Fruit fly (Drosophila melanogaster) whole organism, prepupa: Measurements from ENCODE around the gene CG46434.

ENCODE experiments used
- CG10631 ChIP-seq: fragments of 200-800 bp; sonication (Bioruptor generic); optimal IDR thresholded peaks from 2 replicates; lab custom pipeline; 2016; ENCODE audit warnings: missing biosample characterization, missing genetic modification characterization
- CG10669 ChIP-seq: fragments of 200-800 bp; sonication (Bioruptor generic); optimal IDR thresholded peaks from 3 replicates; lab custom pipeline; 2018; ENCODE audit warnings: missing biosample characterization, mild to moderate bottlenecking, missing genetic modification characterization, moderate library complexity
- CG11902 ChIP-seq: fragments of 200-800 bp; sonication (Bioruptor generic); optimal IDR thresholded peaks from 3 replicates; lab custom pipeline; 2016; ENCODE audit warnings: missing biosample characterization, missing genetic modification characterization
- CG15336 ChIP-seq: fragments of 200-800 bp; sonication (Bioruptor generic); IDR thresholded peaks from 2 replicates; pipeline ENCODE4 v1.3.6; 2022; ENCODE audit warnings: missing biosample characterization, missing genetic modification characterization
- CG1621 ChIP-seq: fragments of 200-800 bp; sonication (Bioruptor generic); optimal IDR thresholded peaks from 3 replicates; lab custom pipeline; 2018; ENCODE audit warnings: missing biosample characterization, mild to moderate bottlenecking, missing genetic modification characterization
- CG16779 ChIP-seq: fragments of 200-800 bp; sonication (Bioruptor generic); optimal IDR thresholded peaks from 3 replicates; lab custom pipeline; 2017; ENCODE audit warnings: missing biosample characterization, mild to moderate bottlenecking, missing genetic modification characterization
- CG3032 ChIP-seq: fragments of 200-800 bp; optimal IDR thresholded peaks from 2 replicates; lab custom pipeline; 2019; ENCODE audit warnings: missing biosample characterization, mild to moderate bottlenecking, missing genetic modification characterization, moderate library complexity
- CG31627 ChIP-seq: fragments of 200-800 bp; sonication (Bioruptor generic); optimal IDR thresholded peaks from 3 replicates; lab custom pipeline; 2016; ENCODE audit warnings: missing biosample characterization, missing genetic modification characterization
- CG32006 ChIP-seq: fragments of 200-800 bp; sonication (Bioruptor generic); optimal IDR thresholded peaks from 3 replicates; lab custom pipeline; 2017; ENCODE audit warnings: missing biosample characterization, mild to moderate bottlenecking, missing genetic modification characterization
- CG34406 ChIP-seq: fragments of 200-800 bp; sonication (Bioruptor generic); optimal IDR thresholded peaks from 3 replicates; lab custom pipeline; 2016; ENCODE audit warnings: missing biosample characterization, missing genetic modification characterization
- CG3919 ChIP-seq: fragments of 200-800 bp; sonication (Bioruptor generic); optimal IDR thresholded peaks from 3 replicates; lab custom pipeline; 2016; ENCODE audit warnings: missing biosample characterization, missing genetic modification characterization
- CG4318 ChIP-seq: fragments of 200-800 bp; sonication (Bioruptor generic); optimal IDR thresholded peaks from 3 replicates; lab custom pipeline; 2017; ENCODE audit warnings: missing biosample characterization, mild to moderate bottlenecking, missing genetic modification characterization
- CG6163 ChIP-seq: fragments of 200-800 bp; sonication (Bioruptor generic); IDR thresholded peaks from 3 replicates; pipeline ENCODE4 v1.3.6; 2022; ENCODE audit warnings: missing biosample characterization, missing genetic modification characterization
- CG6276 ChIP-seq: fragments of 200-800 bp; sonication (Bioruptor generic); optimal IDR thresholded peaks from 2 replicates; lab custom pipeline; 2017; ENCODE audit warnings: missing biosample characterization, mild to moderate bottlenecking, missing genetic modification characterization
- CG6808 ChIP-seq: fragments of 200-800 bp; sonication (Bioruptor generic); optimal IDR thresholded peaks from 3 replicates; lab custom pipeline; 2017; ENCODE audit warnings: missing biosample characterization, missing genetic modification characterization, mild to moderate bottlenecking, moderate library complexity, missing genetic modification reagents
- CG6854 ChIP-seq: fragments of 200-800 bp; sonication (Bioruptor generic); optimal IDR thresholded peaks from 2 replicates; lab custom pipeline; 2017; ENCODE audit warnings: missing biosample characterization, mild to moderate bottlenecking, missing genetic modification characterization
- CG7368 ChIP-seq: fragments of 200-800 bp; sonication (Bioruptor generic); optimal IDR thresholded peaks from 3 replicates; lab custom pipeline; 2016; ENCODE audit warnings: missing biosample characterization, missing genetic modification characterization
- CG8319 ChIP-seq: fragments of 200-800 bp; sonication (Bioruptor generic); optimal IDR thresholded peaks from 3 replicates; lab custom pipeline; 2016; ENCODE audit warnings: missing biosample characterization, missing genetic modification characterization
- CG8632 ChIP-seq: fragments of 200-800 bp; sonication (Bioruptor generic); optimal IDR thresholded peaks from 3 replicates; lab custom pipeline; 2016; ENCODE audit warnings: missing biosample characterization, missing genetic modification characterization
- CG9139 ChIP-seq: fragments of 200-800 bp; sonication (Bioruptor generic); optimal IDR thresholded peaks from 3 replicates; lab custom pipeline; 2017; ENCODE audit warnings: missing biosample characterization, mild to moderate bottlenecking, missing genetic modification characterization
- Eip75B ChIP-seq: fragments of 200-800 bp; sonication (Bioruptor generic); optimal IDR thresholded peaks from 3 replicates; lab custom pipeline; 2016; ENCODE audit warnings: missing biosample characterization, missing genetic modification characterization
- Eip78C ChIP-seq: fragments of 200-800 bp; sonication (Bioruptor generic); peaks from one replicate; lab custom pipeline; 2016; ENCODE audit warnings: missing biosample characterization, missing genetic modification characterization
- Eip93F ChIP-seq: fragments of 200-800 bp; sonication (Bioruptor generic); optimal IDR thresholded peaks from 2 replicates; lab custom pipeline; 2016; ENCODE audit warnings: missing biosample characterization, mild to moderate bottlenecking, missing genetic modification characterization
- Ets21C ChIP-seq: fragments of 200-800 bp; sonication (Bioruptor generic); optimal IDR thresholded peaks from 3 replicates; lab custom pipeline; 2016; ENCODE audit warnings: missing biosample characterization, missing genetic modification characterization
- Ets96B ChIP-seq: fragments of 200-800 bp; optimal IDR thresholded peaks from 2 replicates; lab custom pipeline; 2019; ENCODE audit warnings: missing biosample characterization, mild to moderate bottlenecking, missing genetic modification characterization, moderate library complexity
- Gug ChIP-seq: fragments of 200-800 bp; sonication (Bioruptor generic); IDR thresholded peaks from 2 replicates; pipeline ENCODE4 v1.3.6; 2022; ENCODE audit warnings: missing biosample characterization, missing genetic modification characterization
- Hr38 ChIP-seq: sonication (Bioruptor generic); optimal IDR thresholded peaks from 2 replicates; lab custom pipeline; 2016; ENCODE audit warnings: missing biosample characterization, missing genetic modification characterization
- Hr4 ChIP-seq: fragments of 200-800 bp; sonication (Bioruptor generic); optimal IDR thresholded peaks from 3 replicates; lab custom pipeline; 2016; ENCODE audit warnings: missing biosample characterization, missing genetic modification characterization
- Met ChIP-seq: fragments of 200-800 bp; sonication (Bioruptor generic); optimal IDR thresholded peaks from 3 replicates; lab custom pipeline; 2016; ENCODE audit warnings: missing biosample characterization, missing genetic modification characterization
- Smox ChIP-seq: fragments of 200-800 bp; sonication (Bioruptor generic); optimal IDR thresholded peaks from 3 replicates; lab custom pipeline; 2016; ENCODE audit warnings: missing biosample characterization, missing genetic modification characterization
- Sox14 ChIP-seq: fragments of 200-800 bp; sonication (Bioruptor generic); optimal IDR thresholded peaks from 3 replicates; lab custom pipeline; 2016; ENCODE audit warnings: missing biosample characterization, missing genetic modification characterization
- Sox15 ChIP-seq: fragments of 200-800 bp; sonication (Bioruptor generic); optimal IDR thresholded peaks from 3 replicates; lab custom pipeline; 2016; ENCODE audit warnings: missing biosample characterization, missing genetic modification characterization
- achi ChIP-seq: fragments of 200-800 bp; sonication (Bioruptor generic); optimal IDR thresholded peaks from 3 replicates; lab custom pipeline; 2016; ENCODE audit warnings: missing biosample characterization, missing genetic modification characterization
- acj6 ChIP-seq: fragments of 200-800 bp; sonication (Bioruptor generic); optimal IDR thresholded peaks from 3 replicates; lab custom pipeline; 2016; ENCODE audit warnings: missing biosample characterization, missing genetic modification characterization
- cyc ChIP-seq: fragments of 200-800 bp; sonication (Bioruptor generic); optimal IDR thresholded peaks from 3 replicates; lab custom pipeline; 2016; ENCODE audit warnings: missing biosample characterization, missing genetic modification characterization
- dac ChIP-seq: fragments of 200-800 bp; sonication (Bioruptor generic); optimal IDR thresholded peaks from 2 replicates; lab custom pipeline; 2017; ENCODE audit warnings: missing biosample characterization, mild to moderate bottlenecking, missing genetic modification characterization
- dsx ChIP-seq: fragments of 200-800 bp; optimal IDR thresholded peaks from 3 replicates; lab custom pipeline; 2019; ENCODE audit warnings: missing biosample characterization, mild to moderate bottlenecking, missing genetic modification characterization, moderate library complexity; ENCODE audit not compliant: poor library complexity, severe bottlenecking
- esn ChIP-seq: fragments of 200-800 bp; sonication (Bioruptor generic); optimal IDR thresholded peaks from 2 replicates; lab custom pipeline; 2016; ENCODE audit warnings: missing biosample characterization, mild to moderate bottlenecking, missing genetic modification characterization, moderate library complexity
- fd59A ChIP-seq: fragments of 200-800 bp; sonication (Bioruptor generic); optimal IDR thresholded peaks from 2 replicates; lab custom pipeline; 2017; ENCODE audit warnings: missing biosample characterization, mild to moderate bottlenecking, missing genetic modification characterization, missing genetic modification reagents
- fd85E ChIP-seq: fragments of 200-800 bp; sonication (Bioruptor generic); optimal IDR thresholded peaks from 3 replicates; lab custom pipeline; 2016; ENCODE audit warnings: missing biosample characterization, missing genetic modification characterization
- fkh ChIP-seq: fragments of 200-800 bp; sonication (Bioruptor generic); optimal IDR thresholded peaks from 3 replicates; lab custom pipeline; 2017; ENCODE audit warnings: missing biosample characterization, mild to moderate bottlenecking, missing genetic modification characterization, moderate library complexity
- net ChIP-seq: fragments of 200-800 bp; sonication (Bioruptor generic); optimal IDR thresholded peaks from 3 replicates; lab custom pipeline; 2016; ENCODE audit warnings: missing biosample characterization, missing genetic modification characterization
- pdm3 ChIP-seq: fragments of 200-800 bp; sonication (Bioruptor generic); optimal IDR thresholded peaks from 3 replicates; lab custom pipeline; 2016; ENCODE audit warnings: missing biosample characterization, missing genetic modification characterization
- salr ChIP-seq, 2 experiments: fragments of 200-800 bp; sonication (Bioruptor generic); optimal IDR thresholded peaks; 3 replicates each; lab custom pipeline; 2016 to 2018; ENCODE audit warnings: missing biosample characterization in 2 of 2, missing genetic modification characterization in 2 of 2, mild to moderate bottlenecking in 1 of 2
- spab ChIP-seq: fragments of 200-800 bp; sonication (Bioruptor generic); optimal IDR thresholded peaks from 2 replicates; lab custom pipeline; 2017; ENCODE audit warnings: missing biosample characterization, mild to moderate bottlenecking, missing genetic modification characterization, missing genetic modification reagents
- ss ChIP-seq, 2 experiments: fragments of 200-800 bp; sonication (Bioruptor generic); optimal IDR thresholded peaks; 2 replicates in 1 of 2; 3 replicates in 1 of 2; lab custom pipeline; 2017 to 2018; ENCODE audit warnings: mild to moderate bottlenecking in 2 of 2, missing biosample characterization in 2 of 2, missing genetic modification characterization in 2 of 2, moderate library complexity in 1 of 2
- svp ChIP-seq: fragments of 200-800 bp; sonication (Bioruptor generic); peaks from one replicate; lab custom pipeline; 2016; ENCODE audit warnings: missing biosample characterization, missing genetic modification characterization

CG46434 gene

DNA sequence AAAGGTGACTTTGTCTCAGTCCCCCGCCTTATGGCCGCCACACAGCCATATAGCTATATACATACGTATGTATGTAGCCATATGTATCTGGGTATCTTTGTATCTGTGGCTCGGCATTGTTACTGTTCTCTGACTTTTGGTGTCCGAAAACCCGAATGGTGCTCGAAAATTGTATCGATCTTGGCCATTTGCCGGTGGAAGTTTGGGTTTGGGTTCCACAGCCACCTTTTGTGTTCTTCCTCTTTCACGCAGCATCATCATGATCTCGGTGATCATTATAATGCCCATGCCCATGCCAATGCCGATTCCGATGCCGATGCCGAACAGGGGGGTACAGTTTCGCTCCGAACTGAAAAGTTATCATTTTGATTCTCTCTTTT is 14.0 kb upstream of the CG46434 start:
- TF ChIP-seq Hr4 (GFP tag; lab: Kevin White, UChicago) (no peak), CG6808 (peak; percentile 40), svp (GFP tag; lab: Kevin White, UChicago) (peak; percentile 34), Ets21C (GFP tag; lab: Kevin White, UChicago) (no peak), Eip93F (GFP tag; lab: Kevin White, UChicago) (no peak), Eip78C (peak; percentile 70), dsx (GFP tag; lab: Kevin White, UChicago) (peak; percentile 85)

DNA sequence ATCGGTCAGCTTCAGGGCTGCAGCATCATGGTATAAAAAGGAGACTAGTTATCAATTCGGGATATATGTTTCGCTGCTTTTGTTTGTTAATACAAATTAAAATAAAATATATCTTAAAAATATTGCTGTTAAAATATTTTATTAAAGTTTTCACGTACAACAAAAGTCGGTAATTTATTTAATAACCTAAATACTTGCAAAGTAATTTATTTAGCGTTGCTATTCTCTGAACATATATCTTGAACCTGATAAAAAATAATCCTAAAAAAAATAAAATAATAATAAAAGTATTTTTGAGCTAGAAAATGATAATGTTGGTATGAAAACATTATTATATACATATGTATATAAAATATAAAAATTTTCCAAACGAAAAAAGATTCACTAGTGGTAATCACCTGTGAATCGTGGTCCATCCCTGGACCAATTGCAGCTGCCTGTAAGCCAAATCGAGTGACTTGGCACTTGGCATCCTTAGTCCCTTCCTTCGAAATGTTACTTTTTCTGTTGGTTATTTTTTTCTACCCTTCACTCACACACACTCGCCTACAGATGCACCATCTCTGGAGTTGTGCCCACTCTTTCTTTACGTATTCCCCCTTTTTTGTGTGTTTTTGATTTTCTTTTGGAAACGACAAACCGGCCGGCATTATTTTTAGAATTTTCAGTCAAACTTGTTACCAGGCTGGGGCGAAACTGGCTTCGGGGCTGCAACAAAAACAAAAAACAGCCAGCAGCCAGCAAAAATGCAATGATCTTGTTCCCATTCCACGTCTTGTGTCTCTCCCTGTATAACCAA is 13.4 kb upstream of the CG46434 start:
- TF ChIP-seq CG4318 (GFP tag; lab: Kevin White, UChicago): peak; percentile 60
- TF ChIP-seq CG6808: peak; percentile 63
- no peak for TF ChIP-seq CG7368 (GFP tag; lab: Kevin White, UChicago)
- TF ChIP-seq salr (GFP tag; optimal IDR thresholded peaks at IDR 0.05; lab: Kevin White, UChicago): peak in 1 of 2 experiments; percentile 82
- peak; percentile 72 for TF ChIP-seq acj6
- peak; percentile 3 for TF ChIP-seq CG31627 (GFP tag; lab: Kevin White, UChicago)
- 0 out of 2 replicates have a peak, but pooled peaks have one; percentile 16 for TF ChIP-seq CG15336
- TF ChIP-seq CG16779 (tag; lab: Kevin White, UChicago): peak; percentile 22
- TF ChIP-seq spab (GFP tag; lab: Kevin White, UChicago): peak; percentile 63
- no peak for TF ChIP-seq Eip93F (GFP tag; lab: Kevin White, UChicago)
- peak; percentile 33 for TF ChIP-seq CG6276 (GFP tag; lab: Kevin White, UChicago)
- TF ChIP-seq Met (GFP tag; lab: Kevin White, UChicago): peak; percentile 32
- TF ChIP-seq ss (GFP tag; optimal IDR thresholded peaks at IDR 0.05; lab: Kevin White, UChicago): peak; percentile 54 to 76
- peak; percentile 69 for TF ChIP-seq esn (GFP tag; lab: Kevin White, UChicago)
- TF ChIP-seq CG6854 (GFP tag; lab: Kevin White, UChicago): no peak
- no peak for TF ChIP-seq fd85E (GFP tag; lab: Kevin White, UChicago)
- TF ChIP-seq dac (GFP tag; lab: Kevin White, UChicago): no peak
- no peak for TF ChIP-seq Gug (GFP tag; lab: Robert Waterston, UW)
- TF ChIP-seq Ets96B (tag; lab: Kevin White, UChicago): peak; percentile 83
- peak; percentile 49; the same call in 1 of the 3 replicates for TF ChIP-seq CG6163 (GFP tag; lab: Robert Waterston, UW)
- peak; percentile 49 for TF ChIP-seq Sox15
- TF ChIP-seq Smox: peak; percentile 44
- peak; percentile 84 for TF ChIP-seq CG10631
- TF ChIP-seq CG8632 (GFP tag; lab: Kevin White, UChicago): peak; percentile 80
- no peak for TF ChIP-seq fd59A (GFP tag; lab: Kevin White, UChicago)
- peak; percentile 66 for TF ChIP-seq achi (GFP tag; lab: Kevin White, UChicago)
- no peak for TF ChIP-seq Ets21C (GFP tag; lab: Kevin White, UChicago)
- peak; percentile 0 for TF ChIP-seq Eip75B (GFP tag; lab: Kevin White, UChicago)
- peak; percentile 88 for TF ChIP-seq CG3032 (tag; lab: Kevin White, UChicago)
- no peak for TF ChIP-seq Hr38 (GFP tag; lab: Kevin White, UChicago)
- peak; percentile 77 for TF ChIP-seq CG34406 (GFP tag; lab: Kevin White, UChicago)
- peak; percentile 24 for TF ChIP-seq net
- peak; percentile 6 for TF ChIP-seq Hr4 (GFP tag; lab: Kevin White, UChicago)
- peak; percentile 74 for TF ChIP-seq svp (GFP tag; lab: Kevin White, UChicago)
- peak; percentile 23 for TF ChIP-seq cyc
- TF ChIP-seq CG32006: peak; percentile 80
- TF ChIP-seq CG9139: no peak
- TF ChIP-seq CG1621: peak; percentile 50
- TF ChIP-seq CG11902 (GFP tag; lab: Kevin White, UChicago): peak; percentile 19
- TF ChIP-seq Sox14 (GFP tag; lab: Kevin White, UChicago): no peak
- TF ChIP-seq fkh (GFP tag; lab: Kevin White, UChicago): no peak
- peak; percentile 63 for TF ChIP-seq CG3919 (GFP tag; lab: Kevin White, UChicago)
- peak; percentile 48 for TF ChIP-seq CG10669 (GFP tag; lab: Kevin White, UChicago)
- no peak for TF ChIP-seq pdm3
- peak; percentile 39 for TF ChIP-seq CG8319 (GFP tag; lab: Kevin White, UChicago)
